Fruit fly (Drosophila melanogaster): ENCODE measurements around the gene CG9016.

Gene CG9016

dm6 chr2L:5948775-5949526, 25.5 kb upstream of the CG9016 start, which contains the start of gene CG9044 (continued):
- peak; percentile 37 for TF ChIP-seq CG13624 (GFP tag; optimal IDR thresholded peaks at IDR 0.05)
- TF ChIP-seq CG10979 (tag; optimal IDR thresholded peaks at IDR 0.05) = peak; percentile 21
- TF ChIP-seq Neu2 (GFP tag; optimal IDR thresholded peaks at IDR 0.05; ENCODE audit: borderline replicate concordance) = peak; percentile 30
- peak; percentile 33 for TF ChIP-seq Hmr (GFP tag; optimal IDR thresholded peaks at IDR 0.05)
- no peak for TF ChIP-seq CG8478 (optimal IDR thresholded peaks at IDR 0.05)
- no peak for TF ChIP-seq Kr (GFP tag; optimal IDR thresholded peaks at IDR 0.05)
- peak; percentile 16; the same call in 1 of the 2 replicates for TF ChIP-seq CG14014 (GFP tag; IDR thresholded peaks at IDR 0.05)
- peak; percentile 21 for TF ChIP-seq Bdp1 (GFP tag; optimal IDR thresholded peaks at IDR 0.05)
- peak; percentile 19 for TF ChIP-seq CG12104 (GFP tag; optimal IDR thresholded peaks at IDR 0.05)
- no peak; the same call in 1 of the 2 replicates for TF ChIP-seq CG4730 (GFP tag; IDR thresholded peaks at IDR 0.05)
- TF ChIP-seq CG34376 (GFP tag; optimal IDR thresholded peaks at IDR 0.05) = no peak
- TF ChIP-seq Oli (tag; optimal IDR thresholded peaks at IDR 0.05) = no peak
- no peak for TF ChIP-seq CG7928 (GFP tag; optimal IDR thresholded peaks at IDR 0.05)
- peak; percentile 21 for TF ChIP-seq CG16815 (GFP tag; optimal IDR thresholded peaks at IDR 0.05)
- TF ChIP-seq ind (GFP tag; optimal IDR thresholded peaks at IDR 0.05) = peak; percentile 66
- TF ChIP-seq Max (GFP tag; optimal IDR thresholded peaks at IDR 0.05) = peak; percentile 52
- TF ChIP-seq gcm2 (GFP tag; optimal IDR thresholded peaks at IDR 0.05) = no peak
- peak; percentile 6 for TF ChIP-seq her (GFP tag; optimal IDR thresholded peaks at IDR 0.05)
- no peak for TF ChIP-seq nom (GFP tag; optimal IDR thresholded peaks at IDR 0.05)
- TF ChIP-seq ara (GFP tag; IDR thresholded peaks at IDR 0.05) = no peak
- no peak for TF ChIP-seq CG3726 (GFP tag; IDR thresholded peaks at IDR 0.05)
- no peak for TF ChIP-seq CG18599 (GFP tag; optimal IDR thresholded peaks at IDR 0.05)
- TF ChIP-seq ci (GFP tag; IDR thresholded peaks at IDR 0.05) = 0 out of 3 replicates have a peak, but pooled peaks have one; percentile 48
- TF ChIP-seq Atf3 (GFP tag; optimal IDR thresholded peaks at IDR 0.05) = peak; percentile 37
- peak; percentile 44 for TF ChIP-seq CG3838 (GFP tag; optimal IDR thresholded peaks at IDR 0.05)
- peak; percentile 87 for TF ChIP-seq nerfin-2 (GFP tag; IDR thresholded peaks at IDR 0.05; ENCODE audit: partially characterized antibody)
- no peak for TF ChIP-seq Gsc (GFP tag; IDR thresholded peaks at IDR 0.05)
- no peak for TF ChIP-seq CG11504 (tag; optimal IDR thresholded peaks at IDR 0.05)
- TF ChIP-seq Jarid2 (GFP tag; optimal IDR thresholded peaks at IDR 0.05) = no peak
- peak; percentile 12 for TF ChIP-seq CG3163 (GFP tag; optimal IDR thresholded peaks at IDR 0.05)
- no peak for TF ChIP-seq salm (tag; optimal IDR thresholded peaks at IDR 0.05)
- TF ChIP-seq lab (GFP tag; optimal IDR thresholded peaks at IDR 0.05) = no peak
- TF ChIP-seq CG2116 (GFP tag; optimal IDR thresholded peaks at IDR 0.05) = peak; percentile 62
- no peak for TF ChIP-seq nau (GFP tag; optimal IDR thresholded peaks at IDR 0.05)
- no peak; the same call in 1 of the 2 replicates for TF ChIP-seq Ptx1 (GFP tag; IDR thresholded peaks at IDR 0.05)
- TF ChIP-seq ssp (GFP tag; IDR thresholded peaks at IDR 0.05) = peak; percentile 42
- TF ChIP-seq CG17829 (tag; optimal IDR thresholded peaks at IDR 0.05) = peak; percentile 65
- no peak; the same call in 2 of the 3 replicates for TF ChIP-seq dysf (GFP tag; IDR thresholded peaks at IDR 0.05)
- peak; percentile 52 for TF ChIP-seq slp2 (GFP tag; optimal IDR thresholded peaks at IDR 0.05)
- no peak for TF ChIP-seq pita (GFP tag; optimal IDR thresholded peaks at IDR 0.05)
- TF ChIP-seq mam (GFP tag; optimal IDR thresholded peaks at IDR 0.05) = peak; percentile 76
- no peak for TF ChIP-seq Blimp-1 (GFP tag; optimal IDR thresholded peaks at IDR 0.05)
- peak; percentile 69 for TF ChIP-seq CG13775 (GFP tag; optimal IDR thresholded peaks at IDR 0.05)
- TF ChIP-seq CG18476 (GFP tag; optimal IDR thresholded peaks at IDR 0.05) = peak; percentile 50
- TF ChIP-seq CG6854 (GFP tag; optimal IDR thresholded peaks at IDR 0.05) = no peak
- TF ChIP-seq hbn (GFP tag; IDR thresholded peaks at IDR 0.05; ENCODE audit: partially characterized antibody) = peak; percentile 86
- peak; percentile 38 for TF ChIP-seq CG9876 (GFP tag; optimal IDR thresholded peaks at IDR 0.05)
- TF ChIP-seq Lpt (GFP tag; optimal IDR thresholded peaks at IDR 0.05) = no peak
- no peak for TF ChIP-seq CG12071 (GFP tag; optimal IDR thresholded peaks at IDR 0.05)

Measured in whole organism, embryonic.